Fruit fly (Drosophila melanogaster) whole organism, embryonic: ENCODE data around the gene Ptp99A.

Experiments used
- Atf6 ChIP-seq: fragments of 200-800 bp; sonication (Bioruptor generic); IDR thresholded peaks from 2 replicates; pipeline ENCODE4 v1.3.6; 2022; ENCODE audit warnings: missing biosample characterization, missing genetic modification characterization
- BtbVII ChIP-seq: fragments of 200-800 bp; sonication (Bioruptor generic); optimal IDR thresholded peaks from 3 replicates; lab custom pipeline; 2017; ENCODE audit warnings: missing biosample characterization, mild to moderate bottlenecking, missing genetic modification characterization
- CG10267 ChIP-seq: fragments of 200-800 bp; sonication (Bioruptor generic); optimal IDR thresholded peaks from 2 replicates; lab custom pipeline; 2018; ENCODE audit warnings: missing biosample characterization, mild to moderate bottlenecking, missing genetic modification characterization, moderate library complexity
- CG11085 ChIP-seq: fragments of 200-800 bp; sonication (Bioruptor generic); IDR thresholded peaks from 2 replicates; pipeline ENCODE4 v1.3.6; 2022; ENCODE audit warnings: missing biosample characterization, missing genetic modification characterization
- CG12942 ChIP-seq: fragments of 200-800 bp; sonication (Bioruptor generic); optimal IDR thresholded peaks from 3 replicates; lab custom pipeline; 2016; ENCODE audit warnings: missing biosample characterization, missing genetic modification characterization
- CG13894 ChIP-seq: fragments of 200-800 bp; sonication (Bioruptor generic); optimal IDR thresholded peaks from 3 replicates; lab custom pipeline; 2018; ENCODE audit warnings: missing biosample characterization, mild to moderate bottlenecking, missing genetic modification characterization, moderate library complexity
- CG15601 ChIP-seq: fragments of 200-800 bp; sonication (Bioruptor generic); optimal IDR thresholded peaks from 3 replicates; lab custom pipeline; 2019; ENCODE audit warnings: missing biosample characterization, mild to moderate bottlenecking, missing genetic modification characterization, moderate library complexity
- CG16779 ChIP-seq: fragments of 200-800 bp; sonication (Bioruptor generic); IDR thresholded peaks from 2 replicates; pipeline ENCODE4 v1.3.6; 2022; ENCODE audit warnings: missing biosample characterization, missing genetic modification characterization
- CG17568 ChIP-seq: fragments of 200-800 bp; sonication (Bioruptor generic); optimal IDR thresholded peaks from 2 replicates; lab custom pipeline; 2018; ENCODE audit warnings: missing biosample characterization, mild to moderate bottlenecking, missing genetic modification characterization, moderate library complexity
- CG18011 ChIP-seq: fragments of 200-800 bp; sonication (Bioruptor generic); optimal IDR thresholded peaks from 2 replicates; lab custom pipeline; 2017; ENCODE audit warnings: missing biosample characterization, missing genetic modification characterization, mild to moderate bottlenecking, moderate library complexity, missing genotype
- CG2129 ChIP-seq: fragments of 200-800 bp; sonication (Bioruptor generic); IDR thresholded peaks from 2 replicates; pipeline ENCODE4 v1.3.6; 2022; ENCODE audit warnings: missing biosample characterization, missing genetic modification characterization; ENCODE audit not compliant: partially characterized antibody
- CG2678 ChIP-seq: fragments of 200-800 bp; sonication (Bioruptor generic); optimal IDR thresholded peaks from 3 replicates; lab custom pipeline; 2019; ENCODE audit warnings: missing biosample characterization, mild to moderate bottlenecking, missing genetic modification characterization, moderate library complexity
- CG2875 ChIP-seq: fragments of 200-800 bp; sonication (Bioruptor generic); optimal IDR thresholded peaks from 2 replicates; lab custom pipeline; 2017; ENCODE audit warnings: missing biosample characterization, mild to moderate bottlenecking, missing genetic modification characterization, missing genetic modification reagents
- CG4360 ChIP-seq: fragments of 200-800 bp; sonication (Bioruptor generic); IDR thresholded peaks from 2 replicates; pipeline ENCODE4 v1.3.6; 2022; ENCODE audit warnings: missing biosample characterization, missing genetic modification characterization
- CG4424 ChIP-seq: fragments of 200-800 bp; sonication (Bioruptor generic); optimal IDR thresholded peaks from 3 replicates; lab custom pipeline; 2016; ENCODE audit warnings: missing biosample characterization, missing genetic modification characterization
- CG6689 ChIP-seq: fragments of 200-800 bp; sonication (Bioruptor generic); IDR thresholded peaks from 2 replicates; pipeline ENCODE4 v1.3.6; 2022; ENCODE audit warnings: missing biosample characterization, missing genetic modification characterization
- CG6791 ChIP-seq: fragments of 200-800 bp; sonication (Bioruptor generic); IDR thresholded peaks from 3 replicates; pipeline ENCODE4 v1.3.6; 2022; ENCODE audit warnings: missing biosample characterization, missing genetic modification characterization; ENCODE audit not compliant: partially characterized antibody
- CG8478 ChIP-seq: fragments of >200 bp; optimal IDR thresholded peaks from 2 replicates; lab custom pipeline; 2018
- CG9727 ChIP-seq: fragments of 200-800 bp; sonication (Bioruptor generic); optimal IDR thresholded peaks from 3 replicates; lab custom pipeline; 2017; ENCODE audit warnings: missing biosample characterization, mild to moderate bottlenecking, missing genetic modification characterization
- CTCF ChIP-seq: fragments of 200-800 bp; sonication (Bioruptor generic); optimal IDR thresholded peaks from 2 replicates; lab custom pipeline; 2017; ENCODE audit warnings: missing biosample characterization, mild to moderate bottlenecking, missing genetic modification characterization, moderate library complexity
- D ChIP-seq, 2 experiments: fragments of 200-800 bp in 1 of 2; fragments of >200 bp in 1 of 2; sonication (Bioruptor generic) in 1 of 2; optimal IDR thresholded peaks; 2 replicates in 1 of 2; 3 replicates in 1 of 2; lab custom pipeline; 2017; ENCODE audit warnings: mild to moderate bottlenecking in 1 of 2, missing biosample characterization in 1 of 2, missing genetic modification characterization in 1 of 2, missing genetic modification reagents in 1 of 2
- Dp ChIP-seq: fragments of 200-800 bp; sonication (Bioruptor generic); optimal IDR thresholded peaks from 2 replicates; lab custom pipeline; 2018; ENCODE audit warnings: missing biosample characterization, mild to moderate bottlenecking, missing genetic modification characterization, moderate library complexity
- Fer2 ChIP-seq: fragments of 200-800 bp; sonication (Bioruptor generic); optimal IDR thresholded peaks from 2 replicates; lab custom pipeline; 2018; ENCODE audit warnings: missing biosample characterization, mild to moderate bottlenecking, missing genetic modification characterization, moderate library complexity
- Hr3 ChIP-seq: fragments of 200-800 bp; sonication (Bioruptor generic); optimal IDR thresholded peaks from 3 replicates; lab custom pipeline; 2016; ENCODE audit warnings: missing biosample characterization, missing genetic modification characterization
- Lpt ChIP-seq: fragments of >200 bp; optimal IDR thresholded peaks from 2 replicates; lab custom pipeline; 2018; ENCODE audit warnings: missing biosample characterization, missing genetic modification characterization
- MESR4 ChIP-seq: fragments of 200-800 bp; sonication (Bioruptor generic); optimal IDR thresholded peaks from 2 replicates; lab custom pipeline; 2018; ENCODE audit warnings: missing biosample characterization, mild to moderate bottlenecking, missing genetic modification characterization, moderate library complexity
- NK7.1 ChIP-seq: fragments of 200-800 bp; sonication (Bioruptor generic); optimal IDR thresholded peaks from 3 replicates; lab custom pipeline; 2016; ENCODE audit warnings: missing biosample characterization, missing genetic modification characterization
- Nf-YC ChIP-seq: fragments of 200-800 bp; optimal IDR thresholded peaks from 3 replicates; lab custom pipeline; 2019; ENCODE audit warnings: missing biosample characterization, mild to moderate bottlenecking, missing genetic modification characterization, moderate library complexity
- Optix ChIP-seq: fragments of 200-800 bp; sonication (Bioruptor generic); IDR thresholded peaks from 3 replicates; pipeline ENCODE4 v1.3.6; 2022; ENCODE audit warnings: missing biosample characterization, missing genetic modification characterization
- Six4 ChIP-seq: fragments of 200-800 bp; sonication (Bioruptor generic); optimal IDR thresholded peaks from 2 replicates; lab custom pipeline; 2016; ENCODE audit warnings: missing biosample characterization, missing genetic modification characterization
- Sry-δ ChIP-seq: fragments of 200-800 bp; sonication (Bioruptor generic); optimal IDR thresholded peaks from 2 replicates; lab custom pipeline; 2016; ENCODE audit warnings: missing biosample characterization, missing genetic modification characterization
- Usf ChIP-seq: fragments of 200-800 bp; sonication (Bioruptor generic); optimal IDR thresholded peaks from 2 replicates; lab custom pipeline; 2017; ENCODE audit warnings: missing genotype, missing biosample characterization, missing genetic modification characterization
- abd-A ChIP-seq: fragments of 200-800 bp; sonication (Bioruptor generic); optimal IDR thresholded peaks from 3 replicates; lab custom pipeline; 2019; ENCODE audit warnings: missing biosample characterization, mild to moderate bottlenecking, missing genetic modification characterization, moderate library complexity
- bowl ChIP-seq: fragments of 200-800 bp; sonication (Bioruptor generic); IDR thresholded peaks from 2 replicates; pipeline ENCODE4 v1.3.6; 2022; ENCODE audit warnings: missing biosample characterization, missing genetic modification characterization
- croc ChIP-seq: fragments of 200-800 bp; sonication (Bioruptor generic); conservative IDR thresholded peaks from 3 replicates; pipeline ENCODE4 v1.3.6; 2022; ENCODE audit warnings: missing biosample characterization, missing genetic modification characterization
- dmrt11E ChIP-seq: fragments of 200-800 bp; sonication (Bioruptor generic); optimal IDR thresholded peaks from 3 replicates; lab custom pipeline; 2018; ENCODE audit warnings: missing biosample characterization, mild to moderate bottlenecking, missing genetic modification characterization, moderate library complexity
- dpn ChIP-seq, 2 experiments: fragments of 200-800 bp; sonication (Bioruptor generic); optimal IDR thresholded peaks; 3 replicates each; lab custom pipeline; 2016; ENCODE audit warnings: missing biosample characterization in 2 of 2, missing genetic modification characterization in 2 of 2
- ewg ChIP-seq: fragments of 200-800 bp; sonication (Bioruptor generic); optimal IDR thresholded peaks from 3 replicates; lab custom pipeline; 2017; ENCODE audit warnings: mild to moderate bottlenecking, missing biosample characterization, missing genetic modification reagents, missing genetic modification characterization
- fru ChIP-seq: fragments of >200 bp; optimal IDR thresholded peaks from 2 replicates; lab custom pipeline; 2017
- gcm2 ChIP-seq: fragments of 200-800 bp; sonication (Bioruptor generic); optimal IDR thresholded peaks from 2 replicates; lab custom pipeline; 2016; ENCODE audit warnings: missing biosample characterization, missing genetic modification characterization
- grau ChIP-seq: fragments of 200-800 bp; optimal IDR thresholded peaks from 3 replicates; lab custom pipeline; 2019; ENCODE audit warnings: missing biosample characterization, mild to moderate bottlenecking, missing genetic modification characterization, moderate library complexity
- gsb-n ChIP-seq: fragments of 200-800 bp; sonication (Bioruptor generic); optimal IDR thresholded peaks from 3 replicates; lab custom pipeline; 2018; ENCODE audit warnings: missing biosample characterization, mild to moderate bottlenecking, missing genetic modification characterization
- h ChIP-seq: fragments of >200 bp; optimal IDR thresholded peaks from 2 replicates; lab custom pipeline; 2017
- her ChIP-seq: fragments of 200-800 bp; sonication (Bioruptor generic); optimal IDR thresholded peaks from 2 replicates; lab custom pipeline; 2016; ENCODE audit warnings: missing biosample characterization, missing genetic modification characterization
- pfk ChIP-seq: fragments of 200-800 bp; sonication (Bioruptor generic); optimal IDR thresholded peaks from 2 replicates; lab custom pipeline; 2018; ENCODE audit warnings: missing biosample characterization, mild to moderate bottlenecking, missing genetic modification characterization, moderate library complexity
- ranshi ChIP-seq: fragments of 200-800 bp; sonication (Bioruptor generic); IDR thresholded peaks from 2 replicates; pipeline ENCODE4 v1.3.6; 2022; ENCODE audit warnings: missing biosample characterization, missing genetic modification characterization
- ro ChIP-seq: fragments of 200-800 bp; sonication (Bioruptor generic); IDR thresholded peaks from 2 replicates; pipeline ENCODE4 v1.3.6; 2022; ENCODE audit warnings: missing biosample characterization, missing genetic modification characterization
- slbo ChIP-seq: fragments of 200-800 bp; sonication (Bioruptor generic); IDR thresholded peaks from 2 replicates; pipeline ENCODE4 v1.3.6; 2022; ENCODE audit warnings: missing biosample characterization, missing genetic modification characterization
- tx ChIP-seq: fragments of 200-800 bp; sonication (Bioruptor generic); optimal IDR thresholded peaks from 2 replicates; lab custom pipeline; 2016; ENCODE audit warnings: missing biosample characterization, missing genetic modification characterization
- unc-4 ChIP-seq: fragments of 200-800 bp; sonication (Bioruptor generic); IDR thresholded peaks from 2 replicates; pipeline ENCODE4 v1.3.6; 2022; ENCODE audit warnings: missing biosample characterization, missing genetic modification characterization; ENCODE audit not compliant: partially characterized antibody
- wdn ChIP-seq: fragments of 200-800 bp; sonication (Bioruptor generic); IDR thresholded peaks from 2 replicates; pipeline ENCODE4 v1.3.6; 2022; ENCODE audit warnings: missing biosample characterization, missing genetic modification characterization
- wek ChIP-seq: fragments of 200-800 bp; sonication (Bioruptor generic); optimal IDR thresholded peaks from 3 replicates; lab custom pipeline; 2018; ENCODE audit warnings: missing biosample characterization, mild to moderate bottlenecking, missing genetic modification characterization, moderate library complexity

Gene Ptp99A

dm6 chr3R:29522164-29522563 is 144.7 kb downstream of the Ptp99A start (continued):
- no peak for TF ChIP-seq h (lab: Kevin White, UChicago)
- no peak for TF ChIP-seq her (GFP tag; lab: Kevin White, UChicago)
- TF ChIP-seq Lpt (GFP tag; lab: Kevin White, UChicago) = no peak
- no peak for TF ChIP-seq wek (GFP tag; lab: Kevin White, UChicago)
- TF ChIP-seq Six4 = peak; percentile 45
- peak; percentile 51 for TF ChIP-seq CG2678 (tag; lab: Kevin White, UChicago)
- no peak for TF ChIP-seq fru
- TF ChIP-seq gcm2 = no peak
- no peak for TF ChIP-seq CG12942 (GFP tag; lab: Kevin White, UChicago)
- no peak for TF ChIP-seq CG11085
- TF ChIP-seq CG6689 (GFP tag; lab: Robert Waterston, UW) = peak; percentile 52
- no peak for TF ChIP-seq CG4360 (GFP tag; lab: Robert Waterston, UW)
- peak; percentile 18; the same call in 1 of the 2 replicates for TF ChIP-seq slbo (GFP tag; lab: Robert Waterston, UW)
- no peak for TF ChIP-seq Dp (GFP tag; lab: Kevin White, UChicago)
- TF ChIP-seq CG16779 (GFP tag; lab: Robert Waterston, UW) = no peak
- TF ChIP-seq CG15601 (tag; lab: Kevin White, UChicago) = peak; percentile 38
- TF ChIP-seq croc (GFP tag; lab: Robert Waterston, UW) = peak; percentile 32; the same call in 1 of the 3 replicates
- TF ChIP-seq CG9727 = peak; percentile 74
- no peak for TF ChIP-seq bowl
- no peak for TF ChIP-seq Nf-YC (tag; lab: Kevin White, UChicago)
- TF ChIP-seq Usf (GFP tag; lab: Kevin White, UChicago) = peak; percentile 13
- TF ChIP-seq CG4424 (GFP tag; lab: Kevin White, UChicago) = peak; percentile 64
- TF ChIP-seq Optix = peak; percentile 17; the same call in 1 of the 3 replicates
- no peak; the same call in 1 of the 2 replicates for TF ChIP-seq ro (GFP tag; lab: Robert Waterston, UW)
- TF ChIP-seq Hr3 (GFP tag; lab: Kevin White, UChicago) = peak; percentile 29
- no peak for TF ChIP-seq CG18011 (GFP tag; lab: Kevin White, UChicago)
- no peak for TF ChIP-seq NK7.1 (GFP tag; lab: Kevin White, UChicago)
- no peak for TF ChIP-seq abd-A (tag; lab: Kevin White, UChicago)
- no peak for TF ChIP-seq Fer2 (tag; lab: Kevin White, UChicago)
- no peak for TF ChIP-seq CG8478 (lab: Kevin White, UChicago)
- TF ChIP-seq dmrt11E = peak; percentile 88
- no peak for TF ChIP-seq CG2129 (GFP tag; lab: Robert Waterston, UW)
- TF ChIP-seq ewg (GFP tag; lab: Kevin White, UChicago) = no peak
- no peak for TF ChIP-seq pfk (GFP tag; lab: Kevin White, UChicago)
- peak in 1 of 2 experiments; percentile 26 for TF ChIP-seq dpn (GFP tag; optimal IDR thresholded peaks at IDR 0.05; lab: Kevin White, UChicago)
- TF ChIP-seq wdn = no peak
- TF ChIP-seq Atf6 (GFP tag; lab: Robert Waterston, UW) = no peak
- peak; percentile 75 for TF ChIP-seq CG10267 (tag; lab: Kevin White, UChicago)
- peak; percentile 8; the same call in 1 of the 2 replicates for TF ChIP-seq ranshi
- peak; percentile 58 for TF ChIP-seq gsb-n
- no peak for TF ChIP-seq CG13894
- no peak for TF ChIP-seq BtbVII (GFP tag; lab: Kevin White, UChicago)
- TF ChIP-seq CG2875 (GFP tag; lab: Kevin White, UChicago) = peak; percentile 12
- TF ChIP-seq tx (GFP tag; lab: Kevin White, UChicago) = no peak
- TF ChIP-seq CTCF (GFP tag; lab: Kevin White, UChicago) = no peak
- TF ChIP-seq grau (tag; lab: Kevin White, UChicago) = peak; percentile 48
- TF ChIP-seq MESR4 (GFP tag; lab: Kevin White, UChicago) = no peak
- TF ChIP-seq D (optimal IDR thresholded peaks at IDR 0.05; lab: Kevin White, UChicago) = no peak
- peak; percentile 65 for TF ChIP-seq D (GFP tag; optimal IDR thresholded peaks at IDR 0.05; lab: Kevin White, UChicago)
- no peak for TF ChIP-seq CG6791
- TF ChIP-seq unc-4 = no peak
- TF ChIP-seq Sry-δ (GFP tag; lab: Kevin White, UChicago) = no peak
- no peak for TF ChIP-seq CG17568 (GFP tag; lab: Kevin White, UChicago)
